Worm (Caenorhabditis elegans): ENCODE measurements around the gene fipr-11.

The fipr-11 gene

ce11 chrV:9927954-9928353, 21.9 kb upstream of the fipr-11 start:
- TF ChIP-seq hmg-1.1 (GFP tag; IDR thresholded peaks at IDR 0.05), result no peak
- TF ChIP-seq lin-1 (GFP tag; IDR thresholded peaks at IDR 0.05), result no peak
- TF ChIP-seq daf-12 (tag; optimal IDR thresholded peaks at IDR 0.05), result no peak
- TF ChIP-seq zfp-2 (tag; optimal IDR thresholded peaks at IDR 0.05), result no peak
- TF ChIP-seq F10B5.3 (tag; optimal IDR thresholded peaks at IDR 0.05), result no peak
- TF ChIP-seq hlh-30 (tag; optimal IDR thresholded peaks at IDR 0.05; ENCODE audit: insufficient read depth), result peak; percentile 39
- peak; percentile 16 for TF ChIP-seq pqm-1 (tag; optimal IDR thresholded peaks at IDR 0.05)
- TF ChIP-seq nhr-77 (tag; optimal IDR thresholded peaks at IDR 0.05), result peak; percentile 48
- no peak for TF ChIP-seq daf-16 (GFP tag; optimal IDR thresholded peaks at IDR 0.05)
- TF ChIP-seq daf-16 (tag; optimal IDR thresholded peaks at IDR 0.05), result peak; percentile 90
- no peak for TF ChIP-seq nhr-11 (tag; optimal IDR thresholded peaks at IDR 0.05)
- TF ChIP-seq nhr-28 (tag; optimal IDR thresholded peaks at IDR 0.05), result peak; percentile 30
- no peak for TF ChIP-seq fkh-10 (GFP tag; optimal IDR thresholded peaks at IDR 0.05)
- TF ChIP-seq dve-1 (tag; optimal IDR thresholded peaks at IDR 0.05; ENCODE audit: insufficient read depth), result peak; percentile 69
- TF ChIP-seq aha-1 (tag), result no peak
- TF ChIP-seq vab-7 (GFP tag; IDR thresholded peaks at IDR 0.05), result no peak
- TF ChIP-seq attf-4 (tag; optimal IDR thresholded peaks at IDR 0.05), result no peak
- TF ChIP-seq php-3 (GFP tag; IDR thresholded peaks at IDR 0.05), result no peak; the same call in 1 of the 2 replicates
- no peak for TF ChIP-seq lin-15B (tag; optimal IDR thresholded peaks at IDR 0.05)

- TF ChIP-seq lin-29 (GFP tag; IDR thresholded peaks at IDR 0.05) (no peak), madf-5 (GFP tag; IDR thresholded peaks at IDR 0.05) (no peak), unc-62 (GFP tag; optimal IDR thresholded peaks at IDR 0.05 in 1 of 2) (peak in 1 of 2 experiments; percentile 25), unc-62 (tag; optimal IDR thresholded peaks at IDR 0.05) (no peak)
Measured at ce11 chrV:9927381-9927780, 21.4 kb upstream of the fipr-11 start.

ce11 chrV:9926240-9926639, 20.2 kb upstream of the fipr-11 start, which contains the start of gene C50H2.13:
Gene C50H2.13, plus strand, starts transcription at chrV:9926540.
- TF ChIP-seq spr-3 (GFP tag; optimal IDR thresholded peaks at IDR 0.05) (no peak), egl-43 (GFP tag; IDR thresholded peaks at IDR 0.05) (no peak), aha-1 (tag) (peak; percentile 46), fkh-10 (GFP tag; optimal IDR thresholded peaks at IDR 0.05) (no peak)

- TF ChIP-seq ceh-62 (tag; optimal IDR thresholded peaks at IDR 0.05) (no peak), nhr-28 (tag; optimal IDR thresholded peaks at IDR 0.05) (peak; percentile 76), dve-1 (tag; optimal IDR thresholded peaks at IDR 0.05; ENCODE audit: insufficient read depth) (peak; percentile 61), nhr-25 (tag; optimal IDR thresholded peaks at IDR 0.05; ENCODE audit: borderline replicate concordance, insufficient read depth) (no peak), unc-130 (GFP tag; optimal IDR thresholded peaks at IDR 0.05) (no peak), pqm-1 (tag; optimal IDR thresholded peaks at IDR 0.05) (peak; percentile 97), mes-2 (tag; optimal IDR thresholded peaks at IDR 0.05; ENCODE audit: poor library complexity, severe bottlenecking) (no peak), ZK337.2 (GFP tag; IDR thresholded peaks at IDR 0.05) (no peak), daf-12 (tag; optimal IDR thresholded peaks at IDR 0.05) (no peak), hmg-1.1 (GFP tag; IDR thresholded peaks at IDR 0.05) (no peak), mep-1 (tag; optimal IDR thresholded peaks at IDR 0.05) (no peak), spr-1 (tag; optimal IDR thresholded peaks at IDR 0.05) (no peak), nhr-11 (tag; optimal IDR thresholded peaks at IDR 0.05) (no peak), nhr-48 (tag; optimal IDR thresholded peaks at IDR 0.05) (peak; percentile 12), zip-11 (GFP tag; IDR thresholded peaks at IDR 0.05) (no peak), cey-2 (tag; optimal IDR thresholded peaks at IDR 0.05; ENCODE audit: borderline replicate concordance, insufficient read depth) (peak; percentile 35), ceh-32 (tag; optimal IDR thresholded peaks at IDR 0.05; ENCODE audit: poor library complexity) (no peak), dmd-6 (GFP tag; IDR thresholded peaks at IDR 0.05) (peak; percentile 61), Y105C5A.15 (GFP tag; IDR thresholded peaks at IDR 0.05) (no peak), hlh-11 (tag; optimal IDR thresholded peaks at IDR 0.05) (peak; percentile 74), pha-4 (GFP tag; IDR thresholded peaks at IDR 0.05) (no peak), pha-4 (tag; optimal IDR thresholded peaks at IDR 0.05) (no peak), Y75B8A.6 (GFP tag; IDR thresholded peaks at IDR 0.05) (no peak), ceh-44 (GFP tag; IDR thresholded peaks at IDR 0.05) (no peak), nhr-41 (GFP tag; IDR thresholded peaks at IDR 0.05) (peak; percentile 23; the same call in 1 of the 2 replicates), nhr-10 (tag; optimal IDR thresholded peaks at IDR 0.05) (no peak), nhr-102 (tag; optimal IDR thresholded peaks at IDR 0.05) (no peak), ceh-82 (tag; optimal IDR thresholded peaks at IDR 0.05) (no peak)
Measured at ce11 chrV:9925647-9926046, 19.6 kb upstream of the fipr-11 start.
